Fruit fly (Drosophila melanogaster) whole organism, embryonic: ENCODE data around the gene hry.
A peak's percentile ranks its signal among the peaks of the same experiment; 100 is the strongest.

Source experiments
- Atf3 ChIP-seq: fragments of 200-800 bp; sonication (Bioruptor generic); optimal IDR thresholded peaks from 3 replicates; lab custom pipeline; 2016; ENCODE audit warnings: missing biosample characterization, missing genetic modification characterization
- Bdp1 ChIP-seq: fragments of 200-800 bp; sonication (Bioruptor generic); optimal IDR thresholded peaks from 3 replicates; lab custom pipeline; 2016; ENCODE audit warnings: missing biosample characterization, missing genetic modification characterization
- Bgb ChIP-seq: fragments of 200-800 bp; sonication (Bioruptor generic); IDR thresholded peaks from 2 replicates; pipeline ENCODE4 v1.3.6; 2022; ENCODE audit warnings: missing biosample characterization, missing genetic modification characterization; ENCODE audit not compliant: partially characterized antibody
- CG11723 ChIP-seq: fragments of 200-800 bp; sonication (Bioruptor generic); optimal IDR thresholded peaks from 2 replicates; lab custom pipeline; 2017; ENCODE audit warnings: missing biosample characterization, mild to moderate bottlenecking, missing genetic modification characterization
- CG13424 ChIP-seq: fragments of 200-800 bp; sonication (Bioruptor generic); optimal IDR thresholded peaks from 2 replicates; lab custom pipeline; 2019; ENCODE audit warnings: missing biosample characterization, mild to moderate bottlenecking, missing genetic modification characterization, moderate library complexity
- CG15269 ChIP-seq: fragments of 200-800 bp; sonication (Bioruptor generic); optimal IDR thresholded peaks from 2 replicates; lab custom pipeline; 2018; ENCODE audit warnings: missing biosample characterization, mild to moderate bottlenecking, missing genetic modification characterization, moderate library complexity
- CG1603 ChIP-seq: fragments of 200-800 bp; sonication (Bioruptor generic); optimal IDR thresholded peaks from 2 replicates; lab custom pipeline; 2019; ENCODE audit warnings: missing biosample characterization, mild to moderate bottlenecking, missing genetic modification characterization, moderate library complexity
- CG1647 ChIP-seq: fragments of 200-800 bp; sonication (Bioruptor generic); optimal IDR thresholded peaks from 3 replicates; lab custom pipeline; 2016; ENCODE audit warnings: missing biosample characterization, missing genetic modification characterization
- CG17186 ChIP-seq: fragments of 200-800 bp; sonication (Bioruptor generic); optimal IDR thresholded peaks from 3 replicates; lab custom pipeline; 2017; ENCODE audit warnings: missing biosample characterization, missing genetic modification reagents, missing genetic modification characterization
- CG17385 ChIP-seq: fragments of 200-800 bp; sonication (Bioruptor generic); optimal IDR thresholded peaks from 3 replicates; lab custom pipeline; 2018; ENCODE audit warnings: missing biosample characterization, mild to moderate bottlenecking, missing genetic modification characterization
- CG17568 ChIP-seq: fragments of 200-800 bp; sonication (Bioruptor generic); optimal IDR thresholded peaks from 2 replicates; lab custom pipeline; 2018; ENCODE audit warnings: missing biosample characterization, mild to moderate bottlenecking, missing genetic modification characterization, moderate library complexity
- CG18764 ChIP-seq: fragments of 200-800 bp; sonication (Bioruptor generic); optimal IDR thresholded peaks from 3 replicates; lab custom pipeline; 2016; ENCODE audit warnings: missing biosample characterization, missing genetic modification characterization
- CG3995 ChIP-seq: fragments of 200-800 bp; sonication (Bioruptor generic); optimal IDR thresholded peaks from 3 replicates; lab custom pipeline; 2016; ENCODE audit warnings: missing biosample characterization, missing genetic modification characterization
- CG4360 ChIP-seq: fragments of 200-800 bp; sonication (Bioruptor generic); IDR thresholded peaks from 2 replicates; pipeline ENCODE4 v1.3.6; 2022; ENCODE audit warnings: missing biosample characterization, missing genetic modification characterization
- CG4854 ChIP-seq: fragments of 200-800 bp; sonication (Bioruptor generic); optimal IDR thresholded peaks from 2 replicates; lab custom pipeline; 2016; ENCODE audit warnings: missing biosample characterization, missing genetic modification characterization, inconsistent platforms
- CG6654 ChIP-seq: fragments of 200-800 bp; sonication (Bioruptor generic); optimal IDR thresholded peaks from 2 replicates; lab custom pipeline; 2017; ENCODE audit warnings: missing biosample characterization, mild to moderate bottlenecking, missing genetic modification characterization
- CG6689 ChIP-seq: fragments of 200-800 bp; sonication (Bioruptor generic); IDR thresholded peaks from 2 replicates; pipeline ENCODE4 v1.3.6; 2022; ENCODE audit warnings: missing biosample characterization, missing genetic modification characterization
- CG7963 ChIP-seq: fragments of 200-800 bp; sonication (Bioruptor generic); IDR thresholded peaks from 3 replicates; pipeline ENCODE4 v1.3.6; 2022; ENCODE audit warnings: missing biosample characterization, missing genetic modification characterization; ENCODE audit not compliant: partially characterized antibody
- CG8290 ChIP-seq, 3 experiments: fragments of 200-800 bp; sonication (Bioruptor generic); optimal IDR thresholded peaks; 2 replicates each; lab custom pipeline; 2016 to 2019; ENCODE audit warnings: missing biosample characterization in 3 of 3, missing genetic modification characterization in 3 of 3, mild to moderate bottlenecking in 2 of 3, moderate library complexity in 1 of 3
- CG8924 ChIP-seq: fragments of 200-800 bp; optimal IDR thresholded peaks from 3 replicates; lab custom pipeline; 2019; ENCODE audit warnings: missing biosample characterization, mild to moderate bottlenecking, missing genetic modification characterization, moderate library complexity
- Dad ChIP-seq: fragments of 200-800 bp; sonication (Bioruptor generic); optimal IDR thresholded peaks from 3 replicates; lab custom pipeline; 2016; ENCODE audit warnings: missing biosample characterization, missing genetic modification characterization
- Doc3 ChIP-seq: fragments of 200-800 bp; sonication (Bioruptor generic); IDR thresholded peaks from 3 replicates; pipeline ENCODE4 v1.3.6; 2022; ENCODE audit warnings: missing biosample characterization, missing genetic modification characterization; ENCODE audit not compliant: partially characterized antibody
- H2.0 ChIP-seq: fragments of 200-800 bp; sonication (Bioruptor generic); IDR thresholded peaks from 2 replicates; pipeline ENCODE4 v1.3.6; 2022; ENCODE audit warnings: missing biosample characterization, missing genetic modification characterization
- HHEX ChIP-seq: fragments of 200-800 bp; sonication (Bioruptor generic); optimal IDR thresholded peaks from 3 replicates; lab custom pipeline; 2017; ENCODE audit warnings: missing biosample characterization, mild to moderate bottlenecking, missing genetic modification characterization, missing genetic modification reagents
- HmgZ ChIP-seq: fragments of 200-800 bp; sonication (Bioruptor generic); optimal IDR thresholded peaks from 2 replicates; lab custom pipeline; 2018; ENCODE audit warnings: missing biosample characterization, mild to moderate bottlenecking, missing genetic modification characterization
- Hr51 ChIP-seq, 2 experiments: fragments of 200-800 bp; sonication (Bioruptor generic); optimal IDR thresholded peaks; 2 replicates in 1 of 2; 3 replicates in 1 of 2; lab custom pipeline; 2016 to 2018; ENCODE audit warnings: missing biosample characterization in 2 of 2, missing genetic modification characterization in 2 of 2, mild to moderate bottlenecking in 1 of 2, moderate library complexity in 1 of 2
- Hr78 ChIP-seq, 2 experiments: fragments of 200-800 bp in 1 of 2; fragments of >200 bp in 1 of 2; sonication (Bioruptor generic) in 1 of 2; optimal IDR thresholded peaks; 2 replicates each; lab custom pipeline; 2017 to 2019; ENCODE audit warnings: missing biosample characterization in 2 of 2, missing genetic modification characterization in 2 of 2, mild to moderate bottlenecking in 1 of 2, moderate library complexity in 1 of 2
- Lim3 ChIP-seq: fragments of 200-800 bp; sonication (Bioruptor generic); IDR thresholded peaks from 2 replicates; pipeline ENCODE4 v1.3.6; 2022; ENCODE audit warnings: missing biosample characterization, missing genetic modification characterization
- Lpt ChIP-seq: fragments of >200 bp; optimal IDR thresholded peaks from 2 replicates; lab custom pipeline; 2018; ENCODE audit warnings: missing biosample characterization, missing genetic modification characterization
- Sox102F ChIP-seq: fragments of 200-800 bp; sonication (Bioruptor generic); optimal IDR thresholded peaks from 2 replicates; lab custom pipeline; 2018; ENCODE audit warnings: missing biosample characterization, mild to moderate bottlenecking, missing genetic modification characterization, moderate library complexity
- bcd ChIP-seq: fragments of 200-800 bp; sonication (Bioruptor generic); optimal IDR thresholded peaks from 2 replicates; lab custom pipeline; 2017; ENCODE audit warnings: missing biosample characterization, mild to moderate bottlenecking, missing genetic modification characterization
- bsh ChIP-seq, 2 experiments: fragments of 200-800 bp; sonication (Bioruptor generic); optimal IDR thresholded peaks; 2 replicates each; lab custom pipeline; 2017 to 2018; ENCODE audit warnings: mild to moderate bottlenecking in 2 of 2, missing biosample characterization in 2 of 2, missing genetic modification characterization in 2 of 2, moderate library complexity in 1 of 2
- corto ChIP-seq: fragments of 200-800 bp; sonication (Bioruptor generic); optimal IDR thresholded peaks from 2 replicates; lab custom pipeline; 2016; ENCODE audit warnings: missing biosample characterization, mild to moderate bottlenecking, missing genetic modification characterization, moderate library complexity
- cwo ChIP-seq: fragments of 200-800 bp; sonication (Bioruptor generic); optimal IDR thresholded peaks from 3 replicates; lab custom pipeline; 2017; ENCODE audit warnings: missing biosample characterization, missing genetic modification characterization, mild to moderate bottlenecking, moderate library complexity, missing genetic modification reagents
- dan ChIP-seq: fragments of 200-800 bp; sonication (Bioruptor generic); IDR thresholded peaks from 2 replicates; pipeline ENCODE4 v1.3.6; 2022; ENCODE audit warnings: missing biosample characterization, missing genetic modification characterization
- gem ChIP-seq: fragments of 200-800 bp; sonication (Bioruptor generic); optimal IDR thresholded peaks from 2 replicates; lab custom pipeline; 2019; ENCODE audit warnings: missing biosample characterization, mild to moderate bottlenecking, missing genetic modification characterization, moderate library complexity
- gro ChIP-seq: fragments of 200-800 bp; sonication (Bioruptor generic); optimal IDR thresholded peaks from 2 replicates; lab custom pipeline; 2016; ENCODE audit warnings: missing biosample characterization, missing genetic modification characterization
- kni ChIP-seq: fragments of 200-800 bp; sonication (Bioruptor generic); optimal IDR thresholded peaks from 3 replicates; lab custom pipeline; 2017; ENCODE audit warnings: mild to moderate bottlenecking, missing biosample characterization, missing genetic modification reagents, missing genetic modification characterization
- mirr ChIP-seq: fragments of 200-800 bp; sonication (Bioruptor generic); optimal IDR thresholded peaks from 3 replicates; lab custom pipeline; 2018; ENCODE audit warnings: missing biosample characterization, mild to moderate bottlenecking, missing genetic modification characterization
- pb ChIP-seq: fragments of 200-800 bp; sonication (Bioruptor generic); optimal IDR thresholded peaks from 3 replicates; lab custom pipeline; 2016; ENCODE audit warnings: missing biosample characterization, missing genetic modification characterization
- sc ChIP-seq, 3 experiments: fragments of >200 bp in 2 of 3; fragments of 200-800 bp in 1 of 3; sonication (Bioruptor generic) in 1 of 3; optimal IDR thresholded peaks; 2 replicates in 2 of 3; 3 replicates in 1 of 3; lab custom pipeline; 2017; ENCODE audit warnings: mild to moderate bottlenecking in 1 of 3, missing biosample characterization in 1 of 3, missing genetic modification characterization in 1 of 3, missing genetic modification reagents in 1 of 3
- sob ChIP-seq: fragments of 200-800 bp; sonication (Bioruptor generic); IDR thresholded peaks from 2 replicates; pipeline ENCODE4 v1.3.6; 2022; ENCODE audit warnings: missing biosample characterization, missing genetic modification characterization
- sr ChIP-seq: fragments of 200-800 bp; sonication (Bioruptor generic); IDR thresholded peaks from 3 replicates; pipeline ENCODE4 v1.3.6; 2022; ENCODE audit warnings: missing biosample characterization, missing genetic modification characterization
- tna ChIP-seq: fragments of 200-800 bp; sonication (Bioruptor generic); IDR thresholded peaks from 2 replicates; pipeline ENCODE4 v1.3.6; 2022; ENCODE audit warnings: missing biosample characterization, missing genetic modification characterization; ENCODE audit not compliant: partially characterized antibody
- usp ChIP-seq: fragments of >200 bp; optimal IDR thresholded peaks from 2 replicates; lab custom pipeline; 2017; ENCODE audit warnings: missing biosample characterization, missing genetic modification characterization

hry gene

dm6 chr3L:8701697-8702349 lies 26.3 kb downstream of the hry start (continued):
- TF ChIP-seq CG17568 (GFP tag; lab: Kevin White, UChicago) (no peak), Sox102F (GFP tag; lab: Kevin White, UChicago) (no peak), CG18764 (GFP tag; lab: Kevin White, UChicago) (no peak), mirr (GFP tag; lab: Kevin White, UChicago) (no peak), Bgb (GFP tag; lab: Robert Waterston, UW) (no peak), pb (no peak), CG11723 (GFP tag; lab: Kevin White, UChicago) (no peak), sc (optimal IDR thresholded peaks at IDR 0.05; lab: Kevin White, UChicago) (no peak), sc (GFP tag; optimal IDR thresholded peaks at IDR 0.05; lab: Kevin White, UChicago) (no peak), kni (GFP tag; lab: Kevin White, UChicago) (peak; percentile 46), CG6654 (GFP tag; lab: Kevin White, UChicago) (no peak), CG4854 (GFP tag; lab: Kevin White, UChicago) (no peak), H2.0 (GFP tag; lab: Robert Waterston, UW) (no peak), sr (0 out of 3 replicates have a peak, but pooled peaks have one; percentile 10), CG15269 (tag; lab: Kevin White, UChicago) (no peak), bsh (GFP tag; optimal IDR thresholded peaks at IDR 0.05; lab: Kevin White, UChicago) (peak in 1 of 2 experiments; percentile 13), gro (no peak), Bdp1 (GFP tag; lab: Kevin White, UChicago) (no peak), Hr51 (GFP tag; optimal IDR thresholded peaks at IDR 0.05; lab: Kevin White, UChicago) (no peak), dan (GFP tag; lab: Robert Waterston, UW) (no peak), bcd (GFP tag; lab: Kevin White, UChicago) (no peak), sob (peak; percentile 32; the same call in 1 of the 2 replicates), CG7963 (GFP tag; lab: Robert Waterston, UW) (no peak), Doc3 (GFP tag; lab: Robert Waterston, UW) (no peak), tna (GFP tag; lab: Robert Waterston, UW) (no peak), Lim3 (GFP tag; lab: Robert Waterston, UW) (no peak), gem (tag; lab: Kevin White, UChicago) (no peak), CG17186 (GFP tag; lab: Kevin White, UChicago) (no peak), CG4360 (0 out of 2 replicates have a peak, but pooled peaks have one; percentile 36), CG3995 (GFP tag; lab: Kevin White, UChicago) (no peak), CG1647 (no peak), CG1603 (tag; lab: Kevin White, UChicago) (no peak), CG8924 (no peak), Dad (GFP tag; lab: Kevin White, UChicago) (no peak), cwo (GFP tag; lab: Kevin White, UChicago) (no peak), CG17385 (GFP tag; lab: Kevin White, UChicago) (no peak), CG13424 (no peak), CG8290 (GFP tag; optimal IDR thresholded peaks at IDR 0.05; lab: Kevin White, UChicago) (no peak), CG8290 (tag; optimal IDR thresholded peaks at IDR 0.05; lab: Kevin White, UChicago) (peak in 1 of 2 experiments; percentile 19), Atf3 (GFP tag; lab: Kevin White, UChicago) (no peak), corto (GFP tag; lab: Kevin White, UChicago) (peak; percentile 23), usp (GFP tag; lab: Kevin White, UChicago) (no peak), HmgZ (tag; lab: Kevin White, UChicago) (no peak), Lpt (no peak), CG6689 (no peak), HHEX (GFP tag; lab: Kevin White, UChicago) (no peak), Hr78 (GFP tag; optimal IDR thresholded peaks at IDR 0.05; lab: Kevin White, UChicago) (no peak)
- TF ChIP-seq, all 482 proteins: peak for 17
